Fruit fly (Drosophila melanogaster) whole organism, pupa: ENCODE results near the gene Gal.

Source experiments
- CG10348 ChIP-seq: fragments of 200-800 bp; sonication (Bioruptor generic); IDR thresholded peaks from 2 replicates; pipeline ENCODE4 v1.3.6; 2022; ENCODE audit warnings: missing biosample characterization, missing genetic modification characterization
- CG13204 ChIP-seq: fragments of 200-800 bp; sonication (Bioruptor generic); optimal IDR thresholded peaks from 2 replicates; lab custom pipeline; 2018; ENCODE audit warnings: missing biosample characterization, mild to moderate bottlenecking, missing genetic modification characterization, moderate library complexity
- CG32121 ChIP-seq: fragments of 200-800 bp; sonication (Bioruptor generic); IDR thresholded peaks from 2 replicates; pipeline ENCODE4 v1.3.6; 2022; ENCODE audit warnings: missing biosample characterization, missing genetic modification characterization
- CG8159 ChIP-seq: fragments of 200-800 bp; sonication (Bioruptor generic); optimal IDR thresholded peaks from 3 replicates; lab custom pipeline; 2018; ENCODE audit warnings: missing biosample characterization, mild to moderate bottlenecking, missing genetic modification characterization, moderate library complexity
- CG8301 ChIP-seq: fragments of 200-800 bp; sonication (Bioruptor generic); optimal IDR thresholded peaks from 2 replicates; lab custom pipeline; 2018; ENCODE audit warnings: missing biosample characterization, mild to moderate bottlenecking, missing genetic modification characterization
- CG9948 ChIP-seq: fragments of 200-800 bp; sonication (Bioruptor generic); optimal IDR thresholded peaks from 2 replicates; lab custom pipeline; 2018; ENCODE audit warnings: missing biosample characterization, mild to moderate bottlenecking, missing genetic modification characterization, moderate library complexity
- D1 ChIP-seq: fragments of 200-800 bp; sonication (Bioruptor generic); optimal IDR thresholded peaks from 2 replicates; lab custom pipeline; 2018; ENCODE audit warnings: missing biosample characterization, mild to moderate bottlenecking, missing genetic modification characterization, moderate library complexity
- EcR ChIP-seq: fragments of 200-800 bp; sonication (Bioruptor generic); optimal IDR thresholded peaks from 3 replicates; lab custom pipeline; 2019; ENCODE audit warnings: missing biosample characterization, missing genetic modification characterization, mild to moderate bottlenecking, moderate library complexity, missing genetic modification reagents
- Ets98B ChIP-seq: fragments of 200-800 bp; sonication (Bioruptor generic); IDR thresholded peaks from 2 replicates; pipeline ENCODE4 v1.3.6; 2022; ENCODE audit warnings: missing biosample characterization, missing genetic modification characterization
- Snoo ChIP-seq: fragments of 200-800 bp; sonication (Bioruptor generic); optimal IDR thresholded peaks from 3 replicates; lab custom pipeline; 2017; ENCODE audit warnings: missing biosample characterization, mild to moderate bottlenecking, missing genetic modification characterization, inconsistent platforms
- fd96Ca ChIP-seq: fragments of 200-800 bp; sonication (Bioruptor generic); IDR thresholded peaks from 3 replicates; pipeline ENCODE4 v1.3.6; 2022; ENCODE audit warnings: missing biosample characterization, missing genetic modification characterization
- rn ChIP-seq: fragments of 200-800 bp; sonication (Bioruptor generic); IDR thresholded peaks from 2 replicates; pipeline ENCODE4 v1.3.6; 2022; ENCODE audit warnings: missing biosample characterization, missing genetic modification characterization

DNA sequence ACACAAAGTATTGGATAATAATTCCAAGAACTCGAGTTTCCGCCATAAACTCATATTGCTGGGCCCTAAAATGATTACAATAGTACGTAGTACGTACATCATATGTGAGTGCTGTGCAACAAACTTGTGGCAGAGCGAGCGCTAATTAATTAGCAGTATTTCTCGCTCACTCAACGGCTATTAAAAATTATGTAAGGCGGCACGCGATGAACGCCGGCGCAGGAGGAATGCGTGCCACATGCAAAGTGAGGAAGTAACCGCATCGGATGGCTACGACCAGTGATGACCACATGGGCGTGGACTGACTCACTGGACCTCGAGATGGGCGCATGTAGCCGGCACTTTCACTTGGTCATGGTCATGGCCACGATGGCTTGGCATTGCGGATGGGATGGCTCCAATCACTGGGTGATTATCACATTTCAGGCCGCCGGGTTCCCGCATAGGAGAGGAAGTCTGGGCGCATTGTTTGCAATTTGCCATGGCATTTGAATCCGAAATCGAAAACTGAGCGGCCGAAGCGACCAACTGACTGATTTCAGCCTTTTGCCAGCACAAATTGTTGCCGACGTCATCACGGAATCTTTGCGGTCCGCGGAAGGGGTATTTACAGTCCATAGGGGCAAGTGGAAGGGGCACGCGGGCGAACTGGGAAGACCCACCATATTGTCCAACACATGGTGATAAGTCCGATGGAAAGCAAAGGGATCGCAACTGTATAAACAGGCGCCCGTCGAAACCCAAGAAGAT is 45.3 kb downstream of the Gal start:
- TF ChIP-seq CG10348 (GFP tag; lab: Robert Waterston, UW) (no peak), fd96Ca (GFP tag; lab: Robert Waterston, UW) (no peak), rn (GFP tag; lab: Robert Waterston, UW) (no peak), EcR (no peak), CG32121 (GFP tag; lab: Robert Waterston, UW) (no peak), CG8159 (tag; lab: Kevin White, UChicago) (no peak), Snoo (tag; lab: Kevin White, UChicago) (no peak), CG8301 (tag; lab: Kevin White, UChicago) (no peak), Ets98B (no peak), CG13204 (GFP tag; lab: Kevin White, UChicago) (no peak), D1 (no peak), CG9948 (no peak)
